Fruit fly (Drosophila melanogaster): ENCODE results near the gene ssp3.

DNA sequence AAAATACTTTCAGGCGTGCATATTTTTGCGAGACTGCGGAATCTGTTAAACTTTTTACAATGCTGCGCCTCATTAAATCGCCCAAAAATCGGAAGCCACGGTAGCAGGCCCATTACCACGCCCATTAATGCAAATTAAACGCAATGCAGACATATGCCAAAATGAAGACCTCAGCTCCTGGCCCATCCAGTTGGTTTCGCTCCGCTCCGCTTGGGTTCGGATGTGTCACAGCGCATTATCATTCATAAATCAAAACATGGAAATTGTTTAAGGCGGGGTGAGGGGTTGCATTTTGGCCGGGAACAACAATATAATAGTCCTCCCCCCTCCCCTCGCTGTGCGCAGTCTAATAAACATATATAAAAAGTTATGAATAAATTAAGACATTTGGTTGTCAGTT, 15.9 kb downstream of the ssp3 start:
- no peak for TF ChIP-seq CG8478 (optimal IDR thresholded peaks at IDR 0.05)
- TF ChIP-seq usp (GFP tag; optimal IDR thresholded peaks at IDR 0.05), result no peak
- no peak for TF ChIP-seq EcR (GFP tag; optimal IDR thresholded peaks at IDR 0.05)
- TF ChIP-seq pan (optimal IDR thresholded peaks at IDR 0.05), result no peak
- TF ChIP-seq psq (optimal IDR thresholded peaks at IDR 0.05), result no peak
- no peak for TF ChIP-seq Dll (optimal IDR thresholded peaks at IDR 0.05)

Data from whole organism.